Fruit fly (Drosophila melanogaster) whole organism, embryonic: ENCODE data around the gene CG43117.
A peak's percentile ranks its signal among the peaks of the same experiment; 100 is the strongest.

Experiments used
- Antp ChIP-seq: fragments of 200-800 bp; sonication (Bioruptor generic); optimal IDR thresholded peaks from 3 replicates; lab custom pipeline; 2016; ENCODE audit warnings: missing biosample characterization, missing genetic modification characterization
- Atf-2 ChIP-seq: fragments of 200-800 bp; sonication (Bioruptor generic); optimal IDR thresholded peaks from 2 replicates; lab custom pipeline; 2016; ENCODE audit warnings: missing biosample characterization, missing genetic modification characterization
- Blimp-1 ChIP-seq: fragments of 200-800 bp; sonication (Bioruptor generic); optimal IDR thresholded peaks from 3 replicates; lab custom pipeline; 2018; ENCODE audit warnings: missing biosample characterization, missing genetic modification characterization, mild to moderate bottlenecking, moderate library complexity, missing genetic modification reagents
- CG10274 ChIP-seq: fragments of 200-800 bp; sonication (Bioruptor generic); optimal IDR thresholded peaks from 3 replicates; lab custom pipeline; 2017; ENCODE audit warnings: missing biosample characterization, mild to moderate bottlenecking, missing genetic modification characterization
- CG12071 ChIP-seq: fragments of 200-800 bp; sonication (Bioruptor generic); optimal IDR thresholded peaks from 3 replicates; lab custom pipeline; 2018; ENCODE audit warnings: missing biosample characterization, mild to moderate bottlenecking, missing genetic modification characterization
- CG12659 ChIP-seq: fragments of 200-800 bp; sonication (Bioruptor generic); optimal IDR thresholded peaks from 3 replicates; lab custom pipeline; 2017; ENCODE audit warnings: mild to moderate bottlenecking, missing biosample characterization, missing genetic modification reagents, missing genetic modification characterization
- CG15011 ChIP-seq: fragments of 200-800 bp; sonication (Bioruptor generic); optimal IDR thresholded peaks from 3 replicates; lab custom pipeline; 2018; ENCODE audit warnings: missing biosample characterization, mild to moderate bottlenecking, missing genetic modification characterization
- CG15269 ChIP-seq: fragments of 200-800 bp; sonication (Bioruptor generic); optimal IDR thresholded peaks from 2 replicates; lab custom pipeline; 2018; ENCODE audit warnings: missing biosample characterization, mild to moderate bottlenecking, missing genetic modification characterization, moderate library complexity
- CG15514 ChIP-seq: fragments of 200-800 bp; sonication (Bioruptor generic); optimal IDR thresholded peaks from 3 replicates; lab custom pipeline; 2017; ENCODE audit warnings: missing biosample characterization, missing genetic modification characterization, mild to moderate bottlenecking, moderate library complexity, missing genetic modification reagents
- CG1647 ChIP-seq: fragments of 200-800 bp; sonication (Bioruptor generic); optimal IDR thresholded peaks from 3 replicates; lab custom pipeline; 2016; ENCODE audit warnings: missing biosample characterization, missing genetic modification characterization
- CG16863 ChIP-seq: fragments of 200-800 bp; sonication (Bioruptor generic); optimal IDR thresholded peaks from 3 replicates; lab custom pipeline; 2016; ENCODE audit warnings: missing biosample characterization, missing genetic modification characterization
- CG18599 ChIP-seq: fragments of 200-800 bp; sonication (Bioruptor generic); optimal IDR thresholded peaks from 3 replicates; lab custom pipeline; 2017; ENCODE audit warnings: missing biosample characterization, missing genetic modification characterization, mild to moderate bottlenecking, moderate library complexity, missing genetic modification reagents
- CG2120 ChIP-seq: fragments of 200-800 bp; sonication (Bioruptor generic); optimal IDR thresholded peaks from 3 replicates; lab custom pipeline; 2016; ENCODE audit warnings: missing biosample characterization, missing genetic modification characterization
- CG2678 ChIP-seq: fragments of 200-800 bp; sonication (Bioruptor generic); optimal IDR thresholded peaks from 3 replicates; lab custom pipeline; 2019; ENCODE audit warnings: missing biosample characterization, mild to moderate bottlenecking, missing genetic modification characterization, moderate library complexity
- CG2712 ChIP-seq: fragments of 200-800 bp; optimal IDR thresholded peaks from 3 replicates; lab custom pipeline; 2019; ENCODE audit warnings: missing biosample characterization, mild to moderate bottlenecking, missing genetic modification characterization, moderate library complexity
- CG2889 ChIP-seq: fragments of 200-800 bp; sonication (Bioruptor generic); IDR thresholded peaks from 3 replicates; pipeline ENCODE4 v1.3.6; 2022; ENCODE audit warnings: missing biosample characterization, missing genetic modification characterization
- CG3065 ChIP-seq: fragments of 200-800 bp; sonication (Bioruptor generic); optimal IDR thresholded peaks from 2 replicates; lab custom pipeline; 2016; ENCODE audit warnings: missing biosample characterization, missing genetic modification characterization
- CG32532 ChIP-seq: fragments of 200-800 bp; sonication (Bioruptor generic); IDR thresholded peaks from 2 replicates; pipeline ENCODE4 v1.3.6; 2022; ENCODE audit warnings: missing biosample characterization, missing genetic modification characterization
- CG32767 ChIP-seq: fragments of 200-800 bp; sonication (Bioruptor generic); IDR thresholded peaks from 2 replicates; pipeline ENCODE4 v1.3.6; 2022; ENCODE audit warnings: missing biosample characterization, missing genetic modification characterization
- CG3281 ChIP-seq: fragments of 200-800 bp; sonication (Bioruptor generic); optimal IDR thresholded peaks from 3 replicates; lab custom pipeline; 2017; ENCODE audit warnings: missing biosample characterization, mild to moderate bottlenecking, missing genetic modification characterization
- CG3838 ChIP-seq: fragments of 200-800 bp; sonication (Bioruptor generic); optimal IDR thresholded peaks from 3 replicates; lab custom pipeline; 2016; ENCODE audit warnings: missing biosample characterization, missing genetic modification characterization
- CG7271 ChIP-seq: fragments of 200-800 bp; sonication (Bioruptor generic); optimal IDR thresholded peaks from 2 replicates; lab custom pipeline; 2018; ENCODE audit warnings: missing biosample characterization, mild to moderate bottlenecking, missing genetic modification characterization, moderate library complexity
- CG8089 ChIP-seq: fragments of 200-800 bp; sonication (Bioruptor generic); optimal IDR thresholded peaks from 3 replicates; lab custom pipeline; 2016; ENCODE audit warnings: missing biosample characterization, missing genetic modification characterization
- CG8924 ChIP-seq: fragments of 200-800 bp; optimal IDR thresholded peaks from 3 replicates; lab custom pipeline; 2019; ENCODE audit warnings: missing biosample characterization, mild to moderate bottlenecking, missing genetic modification characterization, moderate library complexity
- CG8944 ChIP-seq: fragments of 200-800 bp; sonication (Bioruptor generic); optimal IDR thresholded peaks from 3 replicates; lab custom pipeline; 2016; ENCODE audit warnings: missing biosample characterization, missing genetic modification characterization
- CG9437 ChIP-seq: fragments of 200-800 bp; sonication (Bioruptor generic); optimal IDR thresholded peaks from 2 replicates; lab custom pipeline; 2018; ENCODE audit warnings: missing biosample characterization, mild to moderate bottlenecking, missing genetic modification characterization
- CG9727 ChIP-seq: fragments of 200-800 bp; sonication (Bioruptor generic); optimal IDR thresholded peaks from 3 replicates; lab custom pipeline; 2017; ENCODE audit warnings: missing biosample characterization, mild to moderate bottlenecking, missing genetic modification characterization
- CG9817 ChIP-seq: fragments of 200-800 bp; sonication (Bioruptor generic); optimal IDR thresholded peaks from 2 replicates; lab custom pipeline; 2018; ENCODE audit warnings: missing biosample characterization, mild to moderate bottlenecking, missing genetic modification characterization, moderate library complexity
- Dek ChIP-seq: fragments of 200-800 bp; sonication (Bioruptor generic); optimal IDR thresholded peaks from 3 replicates; lab custom pipeline; 2019; ENCODE audit warnings: missing biosample characterization, mild to moderate bottlenecking, missing genetic modification characterization, moderate library complexity
- Doc2 ChIP-seq: fragments of 200-800 bp; sonication (Bioruptor generic); IDR thresholded peaks from 2 replicates; pipeline ENCODE4 v1.3.6; 2022; ENCODE audit warnings: missing biosample characterization, missing genetic modification characterization
- E2f2 ChIP-seq: fragments of 200-800 bp; sonication (Bioruptor generic); IDR thresholded peaks from 2 replicates; pipeline ENCODE4 v1.3.6; 2022; ENCODE audit warnings: missing biosample characterization, missing genetic modification characterization
- Fer1 ChIP-seq: fragments of 200-800 bp; sonication (Bioruptor generic); optimal IDR thresholded peaks from 2 replicates; lab custom pipeline; 2017; ENCODE audit warnings: missing biosample characterization, mild to moderate bottlenecking, missing genetic modification characterization
- Hr51 ChIP-seq, 2 experiments: fragments of 200-800 bp; sonication (Bioruptor generic); optimal IDR thresholded peaks; 2 replicates in 1 of 2; 3 replicates in 1 of 2; lab custom pipeline; 2016 to 2018; ENCODE audit warnings: missing biosample characterization in 2 of 2, missing genetic modification characterization in 2 of 2, mild to moderate bottlenecking in 1 of 2, moderate library complexity in 1 of 2
- NFAT ChIP-seq: fragments of 200-800 bp; sonication (Bioruptor generic); IDR thresholded peaks from 2 replicates; pipeline ENCODE4 v1.3.6; 2022; ENCODE audit warnings: missing biosample characterization, missing genetic modification characterization
- Oaz ChIP-seq: fragments of 200-800 bp; sonication (Bioruptor generic); IDR thresholded peaks from 2 replicates; pipeline ENCODE4 v1.3.6; 2022; ENCODE audit warnings: missing biosample characterization, missing genetic modification characterization
- Six4 ChIP-seq: fragments of 200-800 bp; sonication (Bioruptor generic); optimal IDR thresholded peaks from 2 replicates; lab custom pipeline; 2016; ENCODE audit warnings: missing biosample characterization, missing genetic modification characterization
- Usf ChIP-seq: fragments of 200-800 bp; sonication (Bioruptor generic); optimal IDR thresholded peaks from 2 replicates; lab custom pipeline; 2017; ENCODE audit warnings: missing genotype, missing biosample characterization, missing genetic modification characterization
- al ChIP-seq: fragments of 200-800 bp; sonication (Bioruptor generic); IDR thresholded peaks from 2 replicates; pipeline ENCODE4 v1.3.6; 2022; ENCODE audit warnings: missing biosample characterization, missing genetic modification characterization
- bbx ChIP-seq: fragments of 200-800 bp; sonication (Bioruptor generic); IDR thresholded peaks from 2 replicates; pipeline ENCODE4 v1.3.6; 2022; ENCODE audit warnings: missing biosample characterization, missing genetic modification characterization; ENCODE audit not compliant: partially characterized antibody
- cg ChIP-seq: fragments of 200-800 bp; sonication (Bioruptor generic); optimal IDR thresholded peaks from 3 replicates; lab custom pipeline; 2019; ENCODE audit warnings: missing biosample characterization, mild to moderate bottlenecking, missing genetic modification characterization, moderate library complexity
- chif ChIP-seq, 2 experiments: fragments of 200-800 bp; sonication (Bioruptor generic); optimal IDR thresholded peaks; 3 replicates each; lab custom pipeline; 2016; ENCODE audit warnings: missing biosample characterization in 2 of 2, missing genetic modification characterization in 2 of 2
- chm ChIP-seq: fragments of 200-800 bp; sonication (Bioruptor generic); IDR thresholded peaks from 2 replicates; pipeline ENCODE4 v1.3.6; 2022; ENCODE audit warnings: missing biosample characterization, missing genetic modification characterization
- croc ChIP-seq: fragments of 200-800 bp; sonication (Bioruptor generic); conservative IDR thresholded peaks from 3 replicates; pipeline ENCODE4 v1.3.6; 2022; ENCODE audit warnings: missing biosample characterization, missing genetic modification characterization
- dimm ChIP-seq: fragments of 200-800 bp; sonication (Bioruptor generic); IDR thresholded peaks from 2 replicates; pipeline ENCODE4 v1.3.6; 2022; ENCODE audit warnings: missing biosample characterization, missing genetic modification characterization
- gce ChIP-seq: fragments of 200-800 bp; sonication (Bioruptor generic); IDR thresholded peaks from 3 replicates; pipeline ENCODE4 v1.3.6; 2022; ENCODE audit warnings: missing biosample characterization, missing genetic modification characterization
- kni ChIP-seq: fragments of 200-800 bp; sonication (Bioruptor generic); optimal IDR thresholded peaks from 3 replicates; lab custom pipeline; 2017; ENCODE audit warnings: mild to moderate bottlenecking, missing biosample characterization, missing genetic modification reagents, missing genetic modification characterization
- ranshi ChIP-seq: fragments of 200-800 bp; sonication (Bioruptor generic); IDR thresholded peaks from 2 replicates; pipeline ENCODE4 v1.3.6; 2022; ENCODE audit warnings: missing biosample characterization, missing genetic modification characterization
- row ChIP-seq: fragments of 200-800 bp; sonication (Bioruptor generic); IDR thresholded peaks from 3 replicates; pipeline ENCODE4 v1.3.6; 2022; ENCODE audit warnings: missing biosample characterization, missing genetic modification characterization
- slbo ChIP-seq: fragments of 200-800 bp; sonication (Bioruptor generic); IDR thresholded peaks from 2 replicates; pipeline ENCODE4 v1.3.6; 2022; ENCODE audit warnings: missing biosample characterization, missing genetic modification characterization
- tio ChIP-seq: fragments of 200-800 bp; sonication (Bioruptor generic); optimal IDR thresholded peaks from 2 replicates; lab custom pipeline; 2017; ENCODE audit warnings: missing biosample characterization, missing genetic modification characterization, inconsistent platforms
- toy ChIP-seq: fragments of 200-800 bp; sonication (Bioruptor generic); IDR thresholded peaks from 2 replicates; pipeline ENCODE4 v1.3.6; 2022; ENCODE audit warnings: missing biosample characterization, missing genetic modification characterization

CG43117 gene

DNA sequence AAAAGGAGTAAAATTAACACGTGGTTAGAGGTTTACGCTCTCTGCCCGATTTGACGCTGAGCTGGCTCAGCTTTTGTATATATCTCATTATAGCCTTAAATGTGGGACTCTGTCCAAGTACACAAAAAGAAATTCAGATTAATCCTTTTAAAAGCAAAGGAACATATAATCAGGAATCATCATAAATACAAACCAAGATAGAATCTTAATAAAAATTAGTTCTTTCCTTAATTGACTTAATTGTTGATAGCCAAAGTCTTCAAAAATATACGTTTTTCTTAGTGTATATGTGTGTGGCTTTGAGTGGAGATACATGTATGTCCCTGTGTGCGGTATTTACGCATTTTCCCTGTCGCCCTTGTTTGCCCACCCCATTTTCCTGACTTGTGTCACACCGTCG is 39.7 kb downstream of the CG43117 start (continued):
- TF ChIP-seq Dek (tag; lab: Kevin White, UChicago), result peak; percentile 48
- TF ChIP-seq croc, result no peak
- TF ChIP-seq CG2712 (tag; lab: Kevin White, UChicago), result no peak
- no peak for TF ChIP-seq bbx (GFP tag; lab: Robert Waterston, UW)
- TF ChIP-seq CG9437 (GFP tag; lab: Kevin White, UChicago), result no peak
- 0 out of 2 replicates have a peak, but pooled peaks have one; percentile 31 for TF ChIP-seq CG32767 (GFP tag; lab: Robert Waterston, UW)
- TF ChIP-seq E2f2 (GFP tag; lab: Robert Waterston, UW), result peak; percentile 29; the same call in 1 of the 2 replicates
- TF ChIP-seq kni (GFP tag; lab: Kevin White, UChicago), result no peak
- no peak for TF ChIP-seq chif (GFP tag; optimal IDR thresholded peaks at IDR 0.05; lab: Kevin White, UChicago)
- no peak for TF ChIP-seq CG8944 (GFP tag; lab: Kevin White, UChicago)
- TF ChIP-seq Atf-2 (GFP tag; lab: Kevin White, UChicago), result no peak
- TF ChIP-seq CG16863, result no peak
- TF ChIP-seq CG12659, result peak; percentile 17
- peak; percentile 18; the same call in 1 of the 2 replicates for TF ChIP-seq ranshi (GFP tag; lab: Robert Waterston, UW)
- peak in 1 of 2 experiments; percentile 49 for TF ChIP-seq Hr51 (GFP tag; optimal IDR thresholded peaks at IDR 0.05; lab: Kevin White, UChicago)
- no peak for TF ChIP-seq gce (GFP tag; lab: Robert Waterston, UW)
- no peak for TF ChIP-seq Usf (GFP tag; lab: Kevin White, UChicago)
- no peak for TF ChIP-seq CG7271 (tag; lab: Kevin White, UChicago)
- TF ChIP-seq tio, result no peak
- no peak for TF ChIP-seq CG1647
- peak; percentile 30 for TF ChIP-seq CG15011 (GFP tag; lab: Kevin White, UChicago)
- TF ChIP-seq CG2889, result no peak
- TF ChIP-seq CG2678 (tag; lab: Kevin White, UChicago), result peak; percentile 70
- 0 out of 2 replicates have a peak, but pooled peaks have one; percentile 26 for TF ChIP-seq Oaz (GFP tag; lab: Robert Waterston, UW)
- TF ChIP-seq Six4 (GFP tag; lab: Kevin White, UChicago), result no peak
- TF ChIP-seq slbo (GFP tag; lab: Robert Waterston, UW), result peak; percentile 69
- no peak for TF ChIP-seq chm (GFP tag; lab: Robert Waterston, UW)
- no peak for TF ChIP-seq CG12071 (GFP tag; lab: Kevin White, UChicago)
- TF ChIP-seq CG9727, result peak; percentile 28
- TF ChIP-seq CG3281 (GFP tag; lab: Kevin White, UChicago), result peak; percentile 43
- TF ChIP-seq dimm (GFP tag; lab: Robert Waterston, UW), result no peak
- TF ChIP-seq CG15269, result peak; percentile 63
- TF ChIP-seq cg (GFP tag; lab: Kevin White, UChicago), result no peak
- peak; percentile 80 for TF ChIP-seq CG2120
- no peak for TF ChIP-seq toy (GFP tag; lab: Robert Waterston, UW)
- TF ChIP-seq CG8924 (tag; lab: Kevin White, UChicago), result peak; percentile 29
- peak; percentile 42 for TF ChIP-seq CG9817
- TF ChIP-seq NFAT (GFP tag; lab: Robert Waterston, UW), result peak; percentile 26; the same call in 1 of the 2 replicates
- peak; percentile 37 for TF ChIP-seq CG15514 (GFP tag; lab: Kevin White, UChicago)
- peak; percentile 84 for TF ChIP-seq CG18599 (GFP tag; lab: Kevin White, UChicago)
- no peak for TF ChIP-seq al (GFP tag; lab: Robert Waterston, UW)
- no peak for TF ChIP-seq CG3065
- no peak for TF ChIP-seq Doc2 (GFP tag; lab: Robert Waterston, UW)
- no peak for TF ChIP-seq Blimp-1
- TF ChIP-seq CG3838 (GFP tag; lab: Kevin White, UChicago), result no peak
- TF ChIP-seq CG32532 (GFP tag; lab: Robert Waterston, UW), result peak; percentile 58; the same call in 1 of the 2 replicates
- TF ChIP-seq CG8089 (GFP tag; lab: Kevin White, UChicago), result no peak
- TF ChIP-seq Fer1, result peak; percentile 67
- peak; percentile 66; the same call in 2 of the 3 replicates for TF ChIP-seq row (GFP tag; lab: Robert Waterston, UW)
- TF ChIP-seq CG10274 (GFP tag; lab: Kevin White, UChicago), result no peak
- TF ChIP-seq Antp (GFP tag; lab: Kevin White, UChicago), result no peak
